Worm (Caenorhabditis elegans) whole organism, L3 larva: Measurements from ENCODE around the gene F13A7.14.

ENCODE experiments used
- R02D3.7 ChIP-seq: fragments of 150-350 bp; optimal IDR thresholded peaks from 2 replicates; lab custom pipeline; 2014; ENCODE audit warnings: missing biosample characterization, missing genetic modification characterization
- egl-5 ChIP-seq: fragments of 150-350 bp; optimal IDR thresholded peaks from 2 replicates; lab custom pipeline; 2017; ENCODE audit warnings: missing biosample characterization, missing genetic modification reagents, missing genetic modification characterization, inconsistent platforms
- elt-1 ChIP-seq: fragments of 150-350 bp; optimal IDR thresholded peaks from 2 replicates; lab custom pipeline; 2014; ENCODE audit warnings: missing biosample characterization, missing genetic modification characterization
- elt-2 ChIP-seq: sonication (generic microtip); optimal IDR thresholded peaks from 2 replicates; lab custom pipeline; 2016; ENCODE audit warnings: missing genetic modification reagents, mild to moderate bottlenecking, missing genetic modification characterization, missing compliant biosample characterization
- lin-15B ChIP-seq: fragments of 150-350 bp; optimal IDR thresholded peaks from 2 replicates; lab custom pipeline; 2014; ENCODE audit warnings: missing biosample characterization, missing genetic modification characterization
- lin-39 ChIP-seq: fragments of 150-350 bp; optimal IDR thresholded peaks from 2 replicates; lab custom pipeline; 2018; ENCODE audit warnings: missing biosample characterization, missing genetic modification reagents, missing genetic modification characterization
- nfya-1 ChIP-seq: sonication (generic microtip); optimal IDR thresholded peaks from 2 replicates; lab custom pipeline; 2017; ENCODE audit warnings: missing genetic modification characterization, mild to moderate bottlenecking, missing compliant biosample characterization, antibody characterized with exemption, moderate library complexity; ENCODE audit not compliant: insufficient read depth
- nhr-43 ChIP-seq: sonication (generic microtip); optimal IDR thresholded peaks from 2 replicates; lab custom pipeline; 2016; ENCODE audit warnings: mild to moderate bottlenecking, missing genetic modification characterization, missing compliant biosample characterization; ENCODE audit not compliant: poor library complexity, severe bottlenecking
- nhr-76 ChIP-seq: fragments of 150-350 bp; sonication (generic microtip); optimal IDR thresholded peaks from 5 replicates; lab custom pipeline; 2014; ENCODE audit warnings: missing biosample characterization, missing genetic modification characterization
- unc-39 ChIP-seq: sonication (generic microtip); optimal IDR thresholded peaks from 4 replicates; lab custom pipeline; 2017; ENCODE audit warnings: missing biosample characterization, missing genetic modification characterization
- unc-62 ChIP-seq: fragments of 150-350 bp; sonication (generic microtip); optimal IDR thresholded peaks from 4 replicates; lab custom pipeline; 2014; ENCODE audit warnings: missing biosample characterization, missing genetic modification reagents, missing genetic modification characterization
- ztf-11 ChIP-seq: fragments of 150-350 bp; optimal IDR thresholded peaks from 2 replicates; lab custom pipeline; 2014; ENCODE audit warnings: missing biosample characterization, missing genetic modification characterization

ce11 chrV:16401519-16401918 lies at the start of gene F13A7.14:
- TF ChIP-seq nhr-76 (no peak), unc-62 (GFP tag; lab: Kevin White, UChicago) (no peak), elt-1 (tag; lab: Kevin White, UChicago) (peak; percentile 17), egl-5 (no peak), lin-15B (peak; percentile 76), R02D3.7 (peak; percentile 59), nfya-1 (tag; lab: Kevin White, UChicago) (peak; percentile 83), elt-2 (tag; lab: Kevin White, UChicago) (peak; percentile 41), lin-39 (tag; lab: Kevin White, UChicago) (peak; percentile 65), nhr-43 (peak; percentile 90), unc-39 (tag; lab: Kevin White, UChicago) (no peak), ztf-11 (tag; lab: Kevin White, UChicago) (no peak)
